Worm (Caenorhabditis elegans) whole organism, L4/young adult: ENCODE measurements around the gene mtm-6.

ENCODE experiments used
- W03F9.2 ChIP-seq: fragments of 150-350 bp; optimal IDR thresholded peaks from 2 replicates; lab custom pipeline; 2014; ENCODE audit warnings: missing biosample characterization, missing genetic modification characterization
- dao-5 ChIP-seq: sonication (generic microtip); optimal IDR thresholded peaks from 2 replicates; lab custom pipeline; 2016; ENCODE audit warnings: missing genotype, missing genetic modification characterization, moderate library complexity, missing compliant biosample characterization
- him-1 ChIP-seq: sonication (generic microtip); optimal IDR thresholded peaks from 2 replicates; lab custom pipeline; 2016; ENCODE audit warnings: missing genotype, missing genetic modification reagents, missing genetic modification characterization, missing compliant biosample characterization

ce11 chrIII:13343117-13343516 is 3.8 kb upstream of the mtm-6 start, which contains the start of gene ife-1:
- TF ChIP-seq dao-5 (tag; lab: Kevin White, UChicago) (no peak), W03F9.2 (tag; lab: Kevin White, UChicago) (no peak), him-1 (tag; lab: Kevin White, UChicago) (no peak)
